Worm (Caenorhabditis elegans): ENCODE results near the gene Y54G2A.32.

ce11 chrIV:2782793-2783540 lies 20.8 kb upstream of the Y54G2A.32 start, which contains the start of gene Y54G2A.12:
- TF ChIP-seq snpc-4 (tag; optimal IDR thresholded peaks at IDR 0.05) (no peak), lin-39 (tag; optimal IDR thresholded peaks at IDR 0.05) (no peak), lin-15B (tag; optimal IDR thresholded peaks at IDR 0.05) (no peak), unc-130 (tag; optimal IDR thresholded peaks at IDR 0.05) (no peak), ces-1 (GFP tag; optimal IDR thresholded peaks at IDR 0.05) (no peak)
